Worm (Caenorhabditis elegans) whole organism, L2 larva: ENCODE results near the gene ssr-2.

ENCODE experiments used
- aly-2 ChIP-seq: fragments of 150-350 bp; optimal IDR thresholded peaks from 2 replicates; lab custom pipeline; 2014; ENCODE audit warnings: missing biosample characterization, missing genetic modification characterization
- dmd-4 ChIP-seq: sonication (generic microtip); optimal IDR thresholded peaks from 2 replicates; lab custom pipeline; 2017; ENCODE audit warnings: missing biosample characterization, missing genetic modification characterization
- gmeb-1 ChIP-seq: fragments of 150-350 bp; optimal IDR thresholded peaks from 2 replicates; lab custom pipeline; 2014; ENCODE audit warnings: missing biosample characterization, missing genetic modification characterization
- lin-11 ChIP-seq: fragments of 150-350 bp; sonication (generic microtip); optimal IDR thresholded peaks from 2 replicates; lab custom pipeline; 2014; ENCODE audit warnings: missing biosample characterization, missing genetic modification characterization, inconsistent platforms, mixed read lengths
- mdl-1 ChIP-seq, 2 experiments: fragments of 150-350 bp in 1 of 2; sonication (generic microtip) in 1 of 2; optimal IDR thresholded peaks; 2 replicates each; lab custom pipeline; 2017; ENCODE audit warnings: missing biosample characterization in 2 of 2, missing genetic modification characterization in 2 of 2
- nhr-237 ChIP-seq: fragments of 150-350 bp; optimal IDR thresholded peaks from 2 replicates; lab custom pipeline; 2014; ENCODE audit warnings: missing biosample characterization, missing genetic modification characterization
- nhr-77 ChIP-seq: fragments of 150-350 bp; optimal IDR thresholded peaks from 2 replicates; lab custom pipeline; 2014; ENCODE audit warnings: missing biosample characterization, missing genetic modification characterization
- snpc-4 ChIP-seq: fragments of 150-350 bp; optimal IDR thresholded peaks from 2 replicates; lab custom pipeline; 2014; ENCODE audit warnings: missing biosample characterization, missing genetic modification characterization
- unc-39 ChIP-seq: fragments of 150-350 bp; optimal IDR thresholded peaks from 2 replicates; lab custom pipeline; 2014; ENCODE audit warnings: missing biosample characterization, missing genetic modification characterization
- unc-62 ChIP-seq: fragments of 150-350 bp; optimal IDR thresholded peaks from 2 replicates; lab custom pipeline; 2014; ENCODE audit warnings: missing biosample characterization, missing genetic modification reagents, missing genetic modification characterization
- zag-1 ChIP-seq: fragments of 150-350 bp; optimal IDR thresholded peaks from 2 replicates; lab custom pipeline; 2014; ENCODE audit warnings: missing biosample characterization, missing genetic modification characterization

ce11 chrX:2814097-2814720 lies 13.3 kb downstream of the ssr-2 start, which contains the start of gene C14A11.6:
- TF ChIP-seq nhr-77 (tag; lab: Kevin White, UChicago): no peak
- no peak for TF ChIP-seq unc-39
- no peak for TF ChIP-seq zag-1
- TF ChIP-seq gmeb-1 (tag; lab: Kevin White, UChicago): no peak
- TF ChIP-seq dmd-4: no peak
- TF ChIP-seq aly-2 (tag; lab: Kevin White, UChicago): no peak
- no peak for TF ChIP-seq mdl-1 (tag; optimal IDR thresholded peaks at IDR 0.05; lab: Kevin White, UChicago)
- no peak for TF ChIP-seq snpc-4 (tag; lab: Kevin White, UChicago)
- no peak for TF ChIP-seq lin-11 (tag; lab: Kevin White, UChicago)
- TF ChIP-seq nhr-237 (tag; lab: Kevin White, UChicago): no peak
- no peak for TF ChIP-seq unc-62 (GFP tag; lab: Kevin White, UChicago)
